Fruit fly (Drosophila melanogaster) whole organism, wandering third instar larva: ENCODE measurements around the gene glob3.

Experiments
- Hr83 ChIP-seq: fragments of 200-300 bp; sonication (Bioruptor generic); optimal IDR thresholded peaks from 2 replicates; lab custom pipeline; 2016; ENCODE audit warnings: missing biosample characterization, mild to moderate bottlenecking, missing genetic modification characterization, moderate library complexity; ENCODE audit not compliant: poor library complexity, severe bottlenecking
- Rel ChIP-seq, 2 experiments: fragments of 200-800 bp; sonication (Bioruptor generic) in 1 of 2; optimal IDR thresholded peaks; 2 replicates in 1 of 2; 3 replicates in 1 of 2; lab custom pipeline; 2016 to 2019; ENCODE audit warnings: mild to moderate bottlenecking in 2 of 2, missing biosample characterization in 2 of 2, missing genetic modification characterization in 2 of 2, moderate library complexity in 1 of 2
- psq ChIP-seq: fragments of 200-800 bp; sonication (Bioruptor generic); optimal IDR thresholded peaks from 3 replicates; lab custom pipeline; 2017; ENCODE audit warnings: missing biosample characterization, mild to moderate bottlenecking, missing genetic modification characterization, moderate library complexity
- rgr ChIP-seq: fragments of 200-800 bp; sonication (Bioruptor generic); optimal IDR thresholded peaks from 3 replicates; lab custom pipeline; 2016; ENCODE audit warnings: missing biosample characterization, mild to moderate bottlenecking, missing genetic modification characterization
- usp ChIP-seq: fragments of >200 bp; optimal IDR thresholded peaks from 2 replicates; lab custom pipeline; 2017; ENCODE audit warnings: missing biosample characterization, missing genetic modification characterization

dm6 chr3R:5838683-5839365 lies 9.0 kb downstream of the glob3 start:
- TF ChIP-seq usp (GFP tag; lab: Kevin White, UChicago) (no peak), Rel (GFP tag; optimal IDR thresholded peaks at IDR 0.05; lab: Kevin White, UChicago) (no peak), Rel (tag; optimal IDR thresholded peaks at IDR 0.05; lab: Kevin White, UChicago) (peak; percentile 72), Hr83 (peak; percentile 42), psq (GFP tag; lab: Kevin White, UChicago) (no peak), rgr (no peak)
